Fruit fly (Drosophila melanogaster): ENCODE measurements around the gene RpL13A.

The RpL13A gene

dm6 chr3R:5601044-5601523 is 23.2 kb upstream of the RpL13A start, which contains the start of the genes kra and SecS (continued):
- TF ChIP-seq ewg (GFP tag; optimal IDR thresholded peaks at IDR 0.05) = peak; percentile 67
- peak; percentile 86 for TF ChIP-seq CG14710 (tag; optimal IDR thresholded peaks at IDR 0.05)
- TF ChIP-seq Six4 (GFP tag; optimal IDR thresholded peaks at IDR 0.05) = peak; percentile 30
- TF ChIP-seq Tbp (GFP tag; optimal IDR thresholded peaks at IDR 0.05) = no peak
- peak; percentile 58 for TF ChIP-seq B-H2 (GFP tag; optimal IDR thresholded peaks at IDR 0.05)
- TF ChIP-seq CG15514 (GFP tag; optimal IDR thresholded peaks at IDR 0.05) = peak; percentile 83
- peak; percentile 48 for TF ChIP-seq CG9727 (GFP tag; optimal IDR thresholded peaks at IDR 0.05)
- TF ChIP-seq unpg (GFP tag; optimal IDR thresholded peaks at IDR 0.05) = peak; percentile 62
- TF ChIP-seq NfI (GFP tag; optimal IDR thresholded peaks at IDR 0.05) = peak; percentile 55
- TF ChIP-seq al (GFP tag; IDR thresholded peaks at IDR 0.05) = no peak
- no peak for TF ChIP-seq cas (GFP tag; IDR thresholded peaks at IDR 0.05)
- peak; percentile 69 for TF ChIP-seq CG2712 (tag; optimal IDR thresholded peaks at IDR 0.05)
- peak; percentile 20 for TF ChIP-seq ash1 (GFP tag; optimal IDR thresholded peaks at IDR 0.05)
- peak; percentile 80 for TF ChIP-seq Myb (GFP tag; optimal IDR thresholded peaks at IDR 0.05)
- peak; percentile 21 for TF ChIP-seq CG12744 (GFP tag; optimal IDR thresholded peaks at IDR 0.05)
- peak; percentile 32 for TF ChIP-seq CG8944 (GFP tag; optimal IDR thresholded peaks at IDR 0.05)
- peak; percentile 81 for TF ChIP-seq Elba2 (GFP tag; optimal IDR thresholded peaks at IDR 0.05)
- TF ChIP-seq CG1832 (GFP tag; optimal IDR thresholded peaks at IDR 0.05) = no peak
- TF ChIP-seq twi (tag; optimal IDR thresholded peaks at IDR 0.05) = peak; percentile 27
- TF ChIP-seq D (optimal IDR thresholded peaks at IDR 0.05) = no peak
- no peak for TF ChIP-seq D (GFP tag; optimal IDR thresholded peaks at IDR 0.05)
- TF ChIP-seq hbn (GFP tag; IDR thresholded peaks at IDR 0.05; ENCODE audit: partially characterized antibody) = no peak
- peak; percentile 86 for TF ChIP-seq CG17186 (GFP tag; optimal IDR thresholded peaks at IDR 0.05)
- TF ChIP-seq pb (GFP tag; optimal IDR thresholded peaks at IDR 0.05) = no peak
- no peak for TF ChIP-seq CG3838 (GFP tag; optimal IDR thresholded peaks at IDR 0.05)
- no peak for TF ChIP-seq abd-A (tag; optimal IDR thresholded peaks at IDR 0.05)
- no peak for TF ChIP-seq Mes4 (GFP tag; optimal IDR thresholded peaks at IDR 0.05)
- TF ChIP-seq Dbx (GFP tag; IDR thresholded peaks at IDR 0.05) = no peak
- TF ChIP-seq jumu (GFP tag; optimal IDR thresholded peaks at IDR 0.05) = peak; percentile 48
- TF ChIP-seq CG7839 (tag; optimal IDR thresholded peaks at IDR 0.05) = no peak
- peak; percentile 54 for TF ChIP-seq CG15269 (tag; optimal IDR thresholded peaks at IDR 0.05)
- peak; percentile 60 for TF ChIP-seq CG30020 (tag; optimal IDR thresholded peaks at IDR 0.05)
- TF ChIP-seq HLH54F (GFP tag; optimal IDR thresholded peaks at IDR 0.05) = peak; percentile 53
- peak; percentile 56 for TF ChIP-seq CG18011 (GFP tag; optimal IDR thresholded peaks at IDR 0.05)
- TF ChIP-seq Sox100B (GFP tag; optimal IDR thresholded peaks at IDR 0.05) = peak; percentile 71
- TF ChIP-seq BtbVII (GFP tag; optimal IDR thresholded peaks at IDR 0.05) = peak; percentile 33
- TF ChIP-seq caup (GFP tag; optimal IDR thresholded peaks at IDR 0.05; ENCODE audit: severe bottlenecking) = peak; percentile 54
- TF ChIP-seq lola (GFP tag; optimal IDR thresholded peaks at IDR 0.05) = peak in 1 of 3 experiments; percentile 57
- no peak for TF ChIP-seq ara (GFP tag; IDR thresholded peaks at IDR 0.05)
- no peak for TF ChIP-seq ttk (GFP tag; IDR thresholded peaks at IDR 0.05)
- peak; percentile 71 for TF ChIP-seq CG4424 (GFP tag; optimal IDR thresholded peaks at IDR 0.05)
- peak; percentile 27 for TF ChIP-seq CG18764 (GFP tag; optimal IDR thresholded peaks at IDR 0.05)
- TF ChIP-seq CG9609 (GFP tag; optimal IDR thresholded peaks at IDR 0.05) = peak; percentile 40
- TF ChIP-seq hkb (optimal IDR thresholded peaks at IDR 0.05) = peak; percentile 84
- no peak for TF ChIP-seq hkb (GFP tag; IDR thresholded peaks at IDR 0.05)
- TF ChIP-seq D19B (GFP tag; optimal IDR thresholded peaks at IDR 0.05) = peak; percentile 4
- peak; percentile 32 for TF ChIP-seq CG13624 (GFP tag; optimal IDR thresholded peaks at IDR 0.05)
- TF ChIP-seq CG30403 (GFP tag; optimal IDR thresholded peaks at IDR 0.05) = peak; percentile 80
- peak; percentile 65 for TF ChIP-seq tin (GFP tag; optimal IDR thresholded peaks at IDR 0.05)
- no peak for TF ChIP-seq CG32767 (GFP tag; IDR thresholded peaks at IDR 0.05)
- TF ChIP-seq insv (GFP tag; optimal IDR thresholded peaks at IDR 0.05) = peak in 1 of 2 experiments; percentile 44

Measured in whole organism, embryonic.